Fruit fly (Drosophila melanogaster) whole organism, prepupa: ENCODE data around the gene CG14535.

Experiments used
- Blimp-1 ChIP-seq: fragments of 200-800 bp; sonication (Bioruptor generic); optimal IDR thresholded peaks from 3 replicates; lab custom pipeline; 2017; ENCODE audit warnings: missing biosample characterization, missing genetic modification characterization, mild to moderate bottlenecking, moderate library complexity, missing genetic modification reagents
- CG10631 ChIP-seq: fragments of 200-800 bp; sonication (Bioruptor generic); optimal IDR thresholded peaks from 2 replicates; lab custom pipeline; 2016; ENCODE audit warnings: missing biosample characterization, missing genetic modification characterization
- CG10669 ChIP-seq: fragments of 200-800 bp; sonication (Bioruptor generic); optimal IDR thresholded peaks from 3 replicates; lab custom pipeline; 2018; ENCODE audit warnings: missing biosample characterization, mild to moderate bottlenecking, missing genetic modification characterization, moderate library complexity
- CG11294 ChIP-seq: fragments of 200-800 bp; sonication (Bioruptor generic); IDR thresholded peaks from 2 replicates; pipeline ENCODE4 v1.3.6; 2022; ENCODE audit warnings: missing biosample characterization, missing genetic modification characterization
- CG11762 ChIP-seq: fragments of 200-800 bp; sonication (Bioruptor generic); optimal IDR thresholded peaks from 3 replicates; lab custom pipeline; 2016; ENCODE audit warnings: missing biosample characterization, missing genetic modification characterization; ENCODE audit not compliant: insufficient read depth
- CG15336 ChIP-seq: fragments of 200-800 bp; sonication (Bioruptor generic); IDR thresholded peaks from 2 replicates; pipeline ENCODE4 v1.3.6; 2022; ENCODE audit warnings: missing biosample characterization, missing genetic modification characterization
- CG16779 ChIP-seq: fragments of 200-800 bp; sonication (Bioruptor generic); optimal IDR thresholded peaks from 3 replicates; lab custom pipeline; 2017; ENCODE audit warnings: missing biosample characterization, mild to moderate bottlenecking, missing genetic modification characterization
- CG3032 ChIP-seq: fragments of 200-800 bp; optimal IDR thresholded peaks from 2 replicates; lab custom pipeline; 2019; ENCODE audit warnings: missing biosample characterization, mild to moderate bottlenecking, missing genetic modification characterization, moderate library complexity
- CG31627 ChIP-seq: fragments of 200-800 bp; sonication (Bioruptor generic); optimal IDR thresholded peaks from 3 replicates; lab custom pipeline; 2016; ENCODE audit warnings: missing biosample characterization, missing genetic modification characterization
- CG34406 ChIP-seq: fragments of 200-800 bp; sonication (Bioruptor generic); optimal IDR thresholded peaks from 3 replicates; lab custom pipeline; 2016; ENCODE audit warnings: missing biosample characterization, missing genetic modification characterization
- CG3919 ChIP-seq: fragments of 200-800 bp; sonication (Bioruptor generic); optimal IDR thresholded peaks from 3 replicates; lab custom pipeline; 2016; ENCODE audit warnings: missing biosample characterization, missing genetic modification characterization
- CG4318 ChIP-seq: fragments of 200-800 bp; sonication (Bioruptor generic); optimal IDR thresholded peaks from 3 replicates; lab custom pipeline; 2017; ENCODE audit warnings: missing biosample characterization, mild to moderate bottlenecking, missing genetic modification characterization
- CG6163 ChIP-seq: fragments of 200-800 bp; sonication (Bioruptor generic); IDR thresholded peaks from 3 replicates; pipeline ENCODE4 v1.3.6; 2022; ENCODE audit warnings: missing biosample characterization, missing genetic modification characterization
- CG6276 ChIP-seq: fragments of 200-800 bp; sonication (Bioruptor generic); optimal IDR thresholded peaks from 2 replicates; lab custom pipeline; 2017; ENCODE audit warnings: missing biosample characterization, mild to moderate bottlenecking, missing genetic modification characterization
- CG6808 ChIP-seq: fragments of 200-800 bp; sonication (Bioruptor generic); optimal IDR thresholded peaks from 3 replicates; lab custom pipeline; 2017; ENCODE audit warnings: missing biosample characterization, missing genetic modification characterization, mild to moderate bottlenecking, moderate library complexity, missing genetic modification reagents
- CG6854 ChIP-seq: fragments of 200-800 bp; sonication (Bioruptor generic); optimal IDR thresholded peaks from 2 replicates; lab custom pipeline; 2017; ENCODE audit warnings: missing biosample characterization, mild to moderate bottlenecking, missing genetic modification characterization
- CG7368 ChIP-seq: fragments of 200-800 bp; sonication (Bioruptor generic); optimal IDR thresholded peaks from 3 replicates; lab custom pipeline; 2016; ENCODE audit warnings: missing biosample characterization, missing genetic modification characterization
- CG8119 ChIP-seq: fragments of 200-800 bp; sonication (Bioruptor generic); IDR thresholded peaks from 3 replicates; pipeline ENCODE4 v1.3.6; 2022; ENCODE audit warnings: missing biosample characterization, missing genetic modification characterization
- CG8632 ChIP-seq: fragments of 200-800 bp; sonication (Bioruptor generic); optimal IDR thresholded peaks from 3 replicates; lab custom pipeline; 2016; ENCODE audit warnings: missing biosample characterization, missing genetic modification characterization
- CG9139 ChIP-seq: fragments of 200-800 bp; sonication (Bioruptor generic); optimal IDR thresholded peaks from 3 replicates; lab custom pipeline; 2017; ENCODE audit warnings: missing biosample characterization, mild to moderate bottlenecking, missing genetic modification characterization
- Eip78C ChIP-seq: fragments of 200-800 bp; sonication (Bioruptor generic); peaks from one replicate; lab custom pipeline; 2016; ENCODE audit warnings: missing biosample characterization, missing genetic modification characterization
- Eip93F ChIP-seq: fragments of 200-800 bp; sonication (Bioruptor generic); optimal IDR thresholded peaks from 2 replicates; lab custom pipeline; 2016; ENCODE audit warnings: missing biosample characterization, mild to moderate bottlenecking, missing genetic modification characterization
- Ets96B ChIP-seq: fragments of 200-800 bp; optimal IDR thresholded peaks from 2 replicates; lab custom pipeline; 2019; ENCODE audit warnings: missing biosample characterization, mild to moderate bottlenecking, missing genetic modification characterization, moderate library complexity
- Gug ChIP-seq: fragments of 200-800 bp; sonication (Bioruptor generic); IDR thresholded peaks from 2 replicates; pipeline ENCODE4 v1.3.6; 2022; ENCODE audit warnings: missing biosample characterization, missing genetic modification characterization
- Hr38 ChIP-seq: sonication (Bioruptor generic); optimal IDR thresholded peaks from 2 replicates; lab custom pipeline; 2016; ENCODE audit warnings: missing biosample characterization, missing genetic modification characterization
- Hr4 ChIP-seq: fragments of 200-800 bp; sonication (Bioruptor generic); optimal IDR thresholded peaks from 3 replicates; lab custom pipeline; 2016; ENCODE audit warnings: missing biosample characterization, missing genetic modification characterization
- Lpt ChIP-seq: fragments of 200-800 bp; sonication (Bioruptor generic); optimal IDR thresholded peaks from 3 replicates; lab custom pipeline; 2016; ENCODE audit warnings: missing biosample characterization, missing genetic modification characterization
- Met ChIP-seq: fragments of 200-800 bp; sonication (Bioruptor generic); optimal IDR thresholded peaks from 3 replicates; lab custom pipeline; 2016; ENCODE audit warnings: missing biosample characterization, missing genetic modification characterization
- Smox ChIP-seq: fragments of 200-800 bp; sonication (Bioruptor generic); optimal IDR thresholded peaks from 3 replicates; lab custom pipeline; 2016; ENCODE audit warnings: missing biosample characterization, missing genetic modification characterization
- Sox102F ChIP-seq: fragments of 200-800 bp; sonication (Bioruptor generic); optimal IDR thresholded peaks from 2 replicates; lab custom pipeline; 2016; ENCODE audit warnings: missing biosample characterization, mild to moderate bottlenecking, missing genetic modification characterization
- Sox14 ChIP-seq: fragments of 200-800 bp; sonication (Bioruptor generic); optimal IDR thresholded peaks from 3 replicates; lab custom pipeline; 2016; ENCODE audit warnings: missing biosample characterization, missing genetic modification characterization
- Sox15 ChIP-seq: fragments of 200-800 bp; sonication (Bioruptor generic); optimal IDR thresholded peaks from 3 replicates; lab custom pipeline; 2016; ENCODE audit warnings: missing biosample characterization, missing genetic modification characterization
- cyc ChIP-seq: fragments of 200-800 bp; sonication (Bioruptor generic); optimal IDR thresholded peaks from 3 replicates; lab custom pipeline; 2016; ENCODE audit warnings: missing biosample characterization, missing genetic modification characterization
- dac ChIP-seq: fragments of 200-800 bp; sonication (Bioruptor generic); optimal IDR thresholded peaks from 2 replicates; lab custom pipeline; 2017; ENCODE audit warnings: missing biosample characterization, mild to moderate bottlenecking, missing genetic modification characterization
- dsx ChIP-seq: fragments of 200-800 bp; optimal IDR thresholded peaks from 3 replicates; lab custom pipeline; 2019; ENCODE audit warnings: missing biosample characterization, mild to moderate bottlenecking, missing genetic modification characterization, moderate library complexity; ENCODE audit not compliant: poor library complexity, severe bottlenecking
- eg ChIP-seq: fragments of 200-800 bp; sonication (Bioruptor generic); IDR thresholded peaks from 3 replicates; pipeline ENCODE4 v1.3.6; 2022; ENCODE audit warnings: missing biosample characterization, missing genetic modification characterization
- esn ChIP-seq: fragments of 200-800 bp; sonication (Bioruptor generic); optimal IDR thresholded peaks from 2 replicates; lab custom pipeline; 2016; ENCODE audit warnings: missing biosample characterization, mild to moderate bottlenecking, missing genetic modification characterization, moderate library complexity
- fd59A ChIP-seq: fragments of 200-800 bp; sonication (Bioruptor generic); optimal IDR thresholded peaks from 2 replicates; lab custom pipeline; 2017; ENCODE audit warnings: missing biosample characterization, mild to moderate bottlenecking, missing genetic modification characterization, missing genetic modification reagents
- fkh ChIP-seq: fragments of 200-800 bp; sonication (Bioruptor generic); optimal IDR thresholded peaks from 3 replicates; lab custom pipeline; 2017; ENCODE audit warnings: missing biosample characterization, mild to moderate bottlenecking, missing genetic modification characterization, moderate library complexity
- lz ChIP-seq: fragments of 200-800 bp; sonication (Bioruptor generic); optimal IDR thresholded peaks from 3 replicates; lab custom pipeline; 2016; ENCODE audit warnings: missing biosample characterization, missing genetic modification characterization
- pdm3 ChIP-seq: fragments of 200-800 bp; sonication (Bioruptor generic); optimal IDR thresholded peaks from 3 replicates; lab custom pipeline; 2016; ENCODE audit warnings: missing biosample characterization, missing genetic modification characterization
- salr ChIP-seq, 2 experiments: fragments of 200-800 bp; sonication (Bioruptor generic); optimal IDR thresholded peaks; 3 replicates each; lab custom pipeline; 2016 to 2018; ENCODE audit warnings: missing biosample characterization in 2 of 2, missing genetic modification characterization in 2 of 2, mild to moderate bottlenecking in 1 of 2
- spab ChIP-seq: fragments of 200-800 bp; sonication (Bioruptor generic); optimal IDR thresholded peaks from 2 replicates; lab custom pipeline; 2017; ENCODE audit warnings: missing biosample characterization, mild to moderate bottlenecking, missing genetic modification characterization, missing genetic modification reagents
- svp ChIP-seq: fragments of 200-800 bp; sonication (Bioruptor generic); peaks from one replicate; lab custom pipeline; 2016; ENCODE audit warnings: missing biosample characterization, missing genetic modification characterization

Gene CG14535

DNA sequence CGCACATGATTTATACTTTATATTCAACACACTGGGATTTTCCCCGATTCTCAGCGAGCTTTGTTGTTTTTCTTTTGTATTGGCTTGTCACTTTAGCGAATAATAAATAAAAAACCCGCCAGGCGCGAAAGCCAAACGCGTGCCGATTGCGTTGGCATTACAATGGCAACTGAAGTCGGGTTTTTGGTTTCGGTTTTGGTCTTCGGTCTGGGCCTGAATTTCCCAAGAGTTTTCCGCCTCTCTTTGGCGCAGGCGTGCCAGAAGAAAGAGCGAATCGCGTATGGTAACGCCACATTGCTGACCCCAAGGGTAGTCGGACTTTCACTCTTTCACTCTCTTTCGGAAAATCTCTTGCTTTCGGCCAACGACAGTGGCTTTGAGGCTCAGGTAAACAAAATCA is at the start of gene CG14535:
CG14535 (minus strand) TSS at position 368 of the 400 bp plus-strand sequence.
- TF ChIP-seq CG15336 (GFP tag; lab: Robert Waterston, UW) = peak; percentile 56; the same call in 1 of the 2 replicates
- TF ChIP-seq CG6276 (GFP tag; lab: Kevin White, UChicago) = peak; percentile 39
- no peak for TF ChIP-seq CG6854
- no peak for TF ChIP-seq svp (GFP tag; lab: Kevin White, UChicago)
- TF ChIP-seq CG10669 (GFP tag; lab: Kevin White, UChicago) = no peak
- TF ChIP-seq Smox (GFP tag; lab: Kevin White, UChicago) = no peak
- TF ChIP-seq Eip78C (GFP tag; lab: Kevin White, UChicago) = peak; percentile 11
- TF ChIP-seq pdm3 (GFP tag; lab: Kevin White, UChicago) = no peak
- TF ChIP-seq lz = no peak
- no peak for TF ChIP-seq Gug
- no peak for TF ChIP-seq Hr4 (GFP tag; lab: Kevin White, UChicago)
- TF ChIP-seq CG3032 (tag; lab: Kevin White, UChicago) = no peak
- no peak for TF ChIP-seq CG11294 (GFP tag; lab: Robert Waterston, UW)
- no peak for TF ChIP-seq Lpt (GFP tag; lab: Kevin White, UChicago)
- TF ChIP-seq eg (GFP tag; lab: Robert Waterston, UW) = 0 out of 3 replicates have a peak, but pooled peaks have one; percentile 30
- TF ChIP-seq Ets96B (tag; lab: Kevin White, UChicago) = no peak
- no peak for TF ChIP-seq CG16779 (tag; lab: Kevin White, UChicago)

DNA sequence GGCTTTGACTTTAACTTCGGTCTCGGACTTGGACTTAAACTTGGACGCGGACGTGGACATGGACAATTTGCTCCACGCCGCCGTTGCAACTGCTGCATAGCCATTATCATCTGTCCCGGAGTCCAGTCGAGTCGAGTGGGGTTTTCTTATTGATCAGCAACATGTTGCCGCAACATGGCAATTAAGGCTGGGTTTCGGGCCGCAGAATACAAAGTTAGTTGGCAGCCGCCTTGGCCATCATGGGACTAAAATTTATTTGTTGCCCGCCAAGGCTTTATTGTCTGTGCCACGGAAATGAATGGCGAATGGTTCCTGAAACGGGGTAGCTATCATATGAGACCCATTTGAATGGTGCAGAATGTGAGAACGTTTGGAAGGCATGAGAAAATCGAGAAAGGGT is 46.6 kb upstream of the CG14535 start:
- TF ChIP-seq lz (no peak), fd59A (no peak), Sox14 (GFP tag; lab: Kevin White, UChicago) (no peak), CG6163 (GFP tag; lab: Robert Waterston, UW) (0 out of 3 replicates have a peak, but pooled peaks have one; percentile 10), dsx (peak; percentile 86)

DNA sequence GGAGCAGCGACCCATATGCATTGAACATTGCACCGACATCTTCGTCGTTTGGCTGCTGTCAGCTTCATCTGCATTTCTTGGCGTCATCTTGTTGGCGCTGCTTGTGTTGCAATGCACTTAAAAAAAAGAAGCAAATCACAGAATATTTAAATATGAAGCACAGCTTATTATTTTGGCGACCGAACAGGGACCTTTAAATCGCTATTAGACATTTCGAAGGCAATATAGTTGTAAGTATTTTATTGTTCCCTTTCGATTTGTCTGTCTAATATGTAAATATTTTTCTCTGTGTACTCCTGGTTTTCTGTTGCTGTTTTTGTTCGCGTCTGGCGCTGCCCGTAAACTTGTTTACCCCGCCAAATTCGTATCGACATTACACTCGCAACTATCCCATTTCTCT is 44.7 kb upstream of the CG14535 start:
- peak; percentile 96 for TF ChIP-seq dac (GFP tag; lab: Kevin White, UChicago)
- TF ChIP-seq Hr38 (GFP tag; lab: Kevin White, UChicago) = peak; percentile 35
- TF ChIP-seq fkh (GFP tag; lab: Kevin White, UChicago) = no peak
- peak; percentile 95 for TF ChIP-seq Lpt (GFP tag; lab: Kevin White, UChicago)
- TF ChIP-seq Sox15 = peak; percentile 84
- peak; percentile 99 for TF ChIP-seq Hr4 (GFP tag; lab: Kevin White, UChicago)
- peak; percentile 91 for TF ChIP-seq CG9139 (GFP tag; lab: Kevin White, UChicago)
- peak; percentile 88 for TF ChIP-seq Gug
- TF ChIP-seq CG4318 (GFP tag; lab: Kevin White, UChicago) = peak; percentile 95
- TF ChIP-seq CG10631 (GFP tag; lab: Kevin White, UChicago) = peak; percentile 95
- peak; percentile 86 for TF ChIP-seq Sox102F (GFP tag; lab: Kevin White, UChicago)
- peak; percentile 91 for TF ChIP-seq esn (GFP tag; lab: Kevin White, UChicago)
- TF ChIP-seq CG6808 (GFP tag; lab: Kevin White, UChicago) = peak; percentile 97
- peak; percentile 91 for TF ChIP-seq CG8632 (GFP tag; lab: Kevin White, UChicago)
- TF ChIP-seq Blimp-1 (GFP tag; lab: Kevin White, UChicago) = peak; percentile 61
- peak; percentile 88 for TF ChIP-seq lz
- peak; percentile 99 for TF ChIP-seq Eip78C (GFP tag; lab: Kevin White, UChicago)
- TF ChIP-seq CG15336 (GFP tag; lab: Robert Waterston, UW) = peak; percentile 97
- TF ChIP-seq CG11762 (GFP tag; lab: Kevin White, UChicago) = peak; percentile 91
- TF ChIP-seq svp (GFP tag; lab: Kevin White, UChicago) = peak; percentile 97
- TF ChIP-seq Eip93F = no peak
- TF ChIP-seq CG3032 (tag; lab: Kevin White, UChicago) = peak; percentile 97
- peak; percentile 97 for TF ChIP-seq CG8119 (GFP tag; lab: Robert Waterston, UW)
- TF ChIP-seq pdm3 (GFP tag; lab: Kevin White, UChicago) = peak; percentile 95
- TF ChIP-seq Met (GFP tag; lab: Kevin White, UChicago) = peak; percentile 88
- TF ChIP-seq CG10669 (GFP tag; lab: Kevin White, UChicago) = peak; percentile 96
- peak; percentile 89 for TF ChIP-seq cyc
- peak; percentile 96 for TF ChIP-seq CG6276 (GFP tag; lab: Kevin White, UChicago)
- TF ChIP-seq dsx = peak; percentile 97
- peak; percentile 84 for TF ChIP-seq CG31627 (GFP tag; lab: Kevin White, UChicago)
- peak; percentile 93 to 95 for TF ChIP-seq salr (GFP tag; optimal IDR thresholded peaks at IDR 0.05; lab: Kevin White, UChicago)
- TF ChIP-seq CG7368 (GFP tag; lab: Kevin White, UChicago) = peak; percentile 96
- peak; percentile 98 for TF ChIP-seq CG6163 (GFP tag; lab: Robert Waterston, UW)
- TF ChIP-seq CG3919 (GFP tag; lab: Kevin White, UChicago) = peak; percentile 97
- peak; percentile 83 for TF ChIP-seq CG11294 (GFP tag; lab: Robert Waterston, UW)
- TF ChIP-seq Ets96B (tag; lab: Kevin White, UChicago) = peak; percentile 97
- peak; percentile 97 for TF ChIP-seq spab (GFP tag; lab: Kevin White, UChicago)
- TF ChIP-seq fd59A = peak; percentile 97
- peak; percentile 89 for TF ChIP-seq CG16779 (tag; lab: Kevin White, UChicago)
- peak; percentile 92 for TF ChIP-seq CG34406 (GFP tag; lab: Kevin White, UChicago)
